Worm (Caenorhabditis elegans) whole organism, L4 larva: ENCODE measurements around the gene otpl-4.

Experiments
- cey-2 ChIP-seq: sonication (generic microtip); optimal IDR thresholded peaks from 3 replicates; lab custom pipeline; 2017; ENCODE audit warnings: missing genetic modification characterization, mild to moderate bottlenecking, missing compliant biosample characterization, antibody characterized with exemption, borderline replicate concordance; ENCODE audit not compliant: insufficient read depth
- nhr-237 ChIP-seq: sonication (generic microtip); optimal IDR thresholded peaks from 2 replicates; lab custom pipeline; 2017; ENCODE audit warnings: missing biosample characterization, missing genetic modification characterization
- nhr-25 ChIP-seq: sonication (generic microtip); optimal IDR thresholded peaks from 2 replicates; lab custom pipeline; 2017; ENCODE audit warnings: missing genetic modification characterization, mild to moderate bottlenecking, missing compliant biosample characterization, antibody characterized with exemption, moderate library complexity, borderline replicate concordance; ENCODE audit not compliant: insufficient read depth
- rbr-2 ChIP-seq: sonication (generic microtip); optimal IDR thresholded peaks from 2 replicates; lab custom pipeline; 2016; ENCODE audit warnings: missing genotype, missing genetic modification characterization, missing compliant biosample characterization
- spr-1 ChIP-seq: sonication (generic microtip); optimal IDR thresholded peaks from 2 replicates; lab custom pipeline; 2016; ENCODE audit warnings: mild to moderate bottlenecking, missing genetic modification characterization, missing compliant biosample characterization
- zip-11 ChIP-seq: fragments of 200-800 bp; sonication (Bioruptor generic); IDR thresholded peaks from 2 replicates; pipeline ENCODE4 v1.3.6; 2022; ENCODE audit warnings: missing genetic modification characterization, missing compliant biosample characterization

- no peak for TF ChIP-seq spr-1 (tag; lab: Kevin White, UChicago)
- no peak for TF ChIP-seq cey-2
- TF ChIP-seq nhr-237 (tag; lab: Kevin White, UChicago), result no peak
- no peak for TF ChIP-seq rbr-2 (tag; lab: Kevin White, UChicago)
- TF ChIP-seq nhr-25, result no peak
- TF ChIP-seq zip-11 (GFP tag; lab: Robert Waterston, UW), result no peak
Observed at ce11 chrV:8548989-8549388, 11.9 kb downstream of the otpl-4 start, which contains the start of gene stdh-4.
